Worm (Caenorhabditis elegans): ENCODE measurements around the gene emc-5.

The emc-5 gene

DNA sequence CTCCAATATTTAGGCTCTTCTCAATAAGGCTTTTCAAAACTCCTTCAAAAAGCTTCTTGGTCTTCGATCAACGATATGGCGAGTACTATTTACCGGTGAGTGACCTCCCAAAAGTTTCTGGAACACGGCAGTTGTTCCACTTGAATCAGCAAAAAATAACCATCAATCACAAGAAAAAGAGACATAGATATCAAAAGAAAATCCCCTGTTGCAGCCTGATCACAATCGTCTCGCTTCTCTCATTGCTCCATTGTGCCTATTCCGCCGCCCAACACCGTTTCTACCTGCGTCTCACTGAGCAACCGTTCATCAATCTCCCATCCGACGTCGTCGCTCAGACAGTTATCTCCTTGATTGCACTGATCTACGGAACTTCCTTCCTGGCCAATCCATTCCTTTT, at the start of gene emc-5:
TSS of gene emc-5 (plus strand) at position 14 of the 400 bp plus-strand sequence.
- no peak for TF ChIP-seq T23F11.4 (GFP tag; optimal IDR thresholded peaks at IDR 0.05)
- TF ChIP-seq ceh-30 (tag; optimal IDR thresholded peaks at IDR 0.05): no peak
- peak; percentile 26 for TF ChIP-seq ceh-18 (tag; optimal IDR thresholded peaks at IDR 0.05)
- TF ChIP-seq pqm-1 (tag; optimal IDR thresholded peaks at IDR 0.05): no peak
- peak; percentile 14 for TF ChIP-seq unc-55 (GFP tag; optimal IDR thresholded peaks at IDR 0.05)

DNA sequence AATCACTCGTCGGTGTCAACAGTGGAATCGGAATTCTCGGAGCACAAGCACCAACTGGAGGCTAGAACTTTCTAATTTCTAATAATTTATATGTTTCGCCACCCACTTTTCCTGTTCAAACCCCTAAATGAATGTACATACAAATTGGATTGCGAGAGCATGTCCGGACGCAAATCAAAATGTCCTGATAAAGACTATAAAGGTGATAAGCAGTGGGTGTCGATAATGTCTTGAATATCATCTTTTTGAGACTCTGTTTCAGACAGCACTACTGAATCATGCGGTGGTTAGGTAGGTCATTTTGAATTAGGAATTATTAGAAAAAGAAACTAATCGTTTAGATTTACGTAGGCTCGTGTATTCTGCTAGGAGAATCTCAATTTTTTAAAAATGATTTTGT, 47.8 kb upstream of the emc-5 start, which contains the start of gene W02B12.1:
TSS of gene W02B12.1 (plus strand) at position 269 of the 400 bp plus-strand sequence.
- TF ChIP-seq pag-3 (tag; optimal IDR thresholded peaks at IDR 0.05; ENCODE audit: borderline replicate concordance): no peak
- TF ChIP-seq elt-2 (tag; optimal IDR thresholded peaks at IDR 0.05): peak; percentile 40

DNA sequence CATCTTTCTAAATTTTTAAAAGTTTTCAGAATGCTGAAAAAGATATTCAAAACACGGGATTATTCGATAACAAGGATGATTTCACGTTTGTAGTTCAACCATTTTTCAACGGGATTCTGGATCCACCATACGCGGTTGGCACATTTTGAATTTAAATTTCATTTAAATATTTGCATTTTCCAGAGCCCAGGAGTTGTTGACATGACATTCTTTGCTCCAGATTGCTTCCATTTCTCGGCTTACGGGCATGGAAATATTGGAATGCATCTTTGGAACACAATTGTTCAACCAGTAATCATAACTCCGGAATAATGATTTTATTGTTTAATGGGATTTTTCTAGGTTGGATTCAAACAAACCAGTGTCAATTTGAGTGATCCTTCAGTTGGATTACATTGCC, 45.7 kb upstream of the emc-5 start:
- TF ChIP-seq ets-4 (tag; optimal IDR thresholded peaks at IDR 0.05) (no peak), elt-4 (tag; optimal IDR thresholded peaks at IDR 0.05) (no peak), ceh-48 (tag; optimal IDR thresholded peaks at IDR 0.05) (no peak), ceh-19 (GFP tag; optimal IDR thresholded peaks at IDR 0.05) (no peak), ceh-2 (tag; optimal IDR thresholded peaks at IDR 0.05) (no peak), ref-2 (tag; optimal IDR thresholded peaks at IDR 0.05) (no peak), ceh-45 (GFP tag; IDR thresholded peaks at IDR 0.05) (no peak), ceh-31 (tag; optimal IDR thresholded peaks at IDR 0.05) (no peak)

DNA sequence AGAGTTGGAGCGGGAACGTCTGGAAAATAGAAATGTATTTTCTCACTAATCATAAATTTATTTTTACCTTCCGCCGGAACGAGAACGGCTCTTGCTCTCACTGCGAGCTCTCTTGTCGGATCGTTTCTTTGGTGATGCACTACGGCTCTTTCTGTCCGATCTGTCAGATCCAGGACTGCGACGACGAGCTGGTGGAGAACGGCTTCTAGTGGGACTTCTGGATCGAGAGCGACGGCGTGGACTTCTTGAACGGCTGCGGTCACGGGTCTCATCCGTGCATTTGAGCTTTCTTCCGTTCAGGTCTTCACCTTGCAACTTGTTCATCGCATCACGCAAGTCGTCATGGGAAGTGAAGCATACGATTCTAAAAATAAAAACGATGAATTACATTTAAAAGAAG, 44.8 kb upstream of the emc-5 start:
- no peak for TF ChIP-seq pat-9 (tag; optimal IDR thresholded peaks at IDR 0.05)
- no peak for TF ChIP-seq ceh-6 (GFP tag; optimal IDR thresholded peaks at IDR 0.05)
- no peak for TF ChIP-seq pha-2 (tag; optimal IDR thresholded peaks at IDR 0.05)
- TF ChIP-seq F13H6.1 (tag; optimal IDR thresholded peaks at IDR 0.05): no peak
- no peak for TF ChIP-seq unc-86 (tag; optimal IDR thresholded peaks at IDR 0.05)

DNA sequence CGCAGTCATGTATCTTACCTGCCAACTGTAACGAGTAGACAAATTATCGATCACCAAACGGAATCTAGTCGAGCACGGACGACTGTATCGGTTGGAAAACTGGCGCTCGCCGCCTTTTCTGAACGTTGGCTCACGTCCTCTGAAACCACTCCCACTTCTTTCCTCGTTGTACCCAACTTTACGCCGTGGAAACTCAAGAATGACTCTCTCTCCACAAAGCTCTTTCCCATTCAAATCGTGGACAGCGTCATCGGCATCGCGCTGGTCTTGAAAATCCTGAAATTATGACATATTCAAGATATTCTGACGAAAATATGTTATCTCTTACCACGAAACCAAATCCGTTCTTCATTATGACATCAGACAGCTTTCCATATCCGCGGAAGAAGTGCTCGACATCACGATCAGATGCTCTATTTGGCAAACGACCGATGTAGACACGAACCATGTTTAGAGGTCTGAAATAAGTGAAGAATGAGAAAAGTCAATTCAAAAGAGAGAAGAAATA, 44.0 kb upstream of the emc-5 start, which contains the start of gene rsp-2:
TSS of gene rsp-2 (minus strand) at position 458 of the 508 bp plus-strand sequence.
- TF ChIP-seq zip-5 (tag; optimal IDR thresholded peaks at IDR 0.05): no peak
- no peak for TF ChIP-seq T23F11.4 (GFP tag; optimal IDR thresholded peaks at IDR 0.05)
- no peak for TF ChIP-seq sox-4 (tag; optimal IDR thresholded peaks at IDR 0.05)
- TF ChIP-seq pros-1 (tag; optimal IDR thresholded peaks at IDR 0.05): no peak
- no peak for TF ChIP-seq dve-1 (tag; optimal IDR thresholded peaks at IDR 0.05)
- TF ChIP-seq pqm-1 (tag; optimal IDR thresholded peaks at IDR 0.05): no peak
- TF ChIP-seq ama-1 (optimal IDR thresholded peaks at IDR 0.05): no peak

DNA sequence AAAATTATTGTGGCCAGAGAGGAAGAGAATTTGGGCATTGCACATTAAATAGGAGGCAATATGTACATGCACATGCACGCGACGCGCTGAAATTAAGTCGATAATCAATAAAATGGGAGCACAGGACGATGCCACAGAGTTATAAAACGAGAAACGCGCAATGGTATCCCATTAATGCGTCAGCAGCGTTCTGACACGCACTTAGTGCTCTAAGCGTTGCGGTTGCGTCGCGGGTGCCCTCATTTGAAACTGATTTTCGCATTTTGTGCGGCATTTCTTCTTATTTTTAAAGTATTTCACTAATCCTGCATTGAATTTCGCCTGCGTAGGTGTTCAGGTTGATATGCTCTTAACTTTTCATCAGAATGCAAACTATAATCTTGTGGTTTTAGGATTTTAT, 43.6 kb upstream of the emc-5 start, which contains the start of gene rsp-1:
TSS of gene rsp-1 (plus strand) at position 338 of the 400 bp plus-strand sequence.
- TF ChIP-seq hlh-15 (tag; optimal IDR thresholded peaks at IDR 0.05): no peak
- no peak for TF ChIP-seq ceh-9 (tag; optimal IDR thresholded peaks at IDR 0.05)
- TF ChIP-seq ztf-16 (tag; optimal IDR thresholded peaks at IDR 0.05): peak; percentile 55
- no peak for TF ChIP-seq ceh-45 (GFP tag; IDR thresholded peaks at IDR 0.05)
- no peak for TF ChIP-seq ttx-3 (tag; optimal IDR thresholded peaks at IDR 0.05)
- peak; percentile 78 for TF ChIP-seq ceh-31 (tag; optimal IDR thresholded peaks at IDR 0.05)
- TF ChIP-seq dmd-4 (tag; optimal IDR thresholded peaks at IDR 0.05; ENCODE audit: borderline replicate concordance): no peak
- peak; percentile 19 for TF ChIP-seq C08G9.2 (tag; optimal IDR thresholded peaks at IDR 0.05)
- peak; percentile 45 for TF ChIP-seq syd-9 (tag; optimal IDR thresholded peaks at IDR 0.05)
- peak; percentile 35 for TF ChIP-seq gmeb-2 (tag; optimal IDR thresholded peaks at IDR 0.05)
- TF ChIP-seq dve-1 (tag; optimal IDR thresholded peaks at IDR 0.05): peak; percentile 67
- TF ChIP-seq pha-2 (tag; optimal IDR thresholded peaks at IDR 0.05): peak; percentile 33
- TF ChIP-seq unc-3 (GFP tag; conservative IDR thresholded peaks at IDR 0.05): no peak
- peak; percentile 66 for TF ChIP-seq unc-3 (tag; optimal IDR thresholded peaks at IDR 0.05)
- peak; percentile 48 for TF ChIP-seq ceh-14 (tag; optimal IDR thresholded peaks at IDR 0.05)
- peak; percentile 51 for TF ChIP-seq elt-2 (tag; optimal IDR thresholded peaks at IDR 0.05)
- peak; percentile 8 for TF ChIP-seq T23F11.4 (GFP tag; optimal IDR thresholded peaks at IDR 0.05)
- TF ChIP-seq ahr-1 (tag; optimal IDR thresholded peaks at IDR 0.05): no peak
- no peak for TF ChIP-seq hlh-8 (tag; optimal IDR thresholded peaks at IDR 0.05)
- TF ChIP-seq Y22D7AL.16 (tag; optimal IDR thresholded peaks at IDR 0.05): peak; percentile 37
- TF ChIP-seq fkh-10 (GFP tag; optimal IDR thresholded peaks at IDR 0.05): peak; percentile 13
- peak; percentile 17 for TF ChIP-seq hlh-30 (tag; optimal IDR thresholded peaks at IDR 0.05; ENCODE audit: insufficient read depth)
- peak; percentile 18 for TF ChIP-seq ets-4 (tag; optimal IDR thresholded peaks at IDR 0.05)
- TF ChIP-seq eyg-1 (tag; optimal IDR thresholded peaks at IDR 0.05): no peak
- no peak for TF ChIP-seq ceh-22 (tag; optimal IDR thresholded peaks at IDR 0.05)
- TF ChIP-seq unc-42 (tag; optimal IDR thresholded peaks at IDR 0.05): peak; percentile 81
